Worm (Caenorhabditis elegans): ENCODE results near the gene asm-1.

The asm-1 gene

DNA sequence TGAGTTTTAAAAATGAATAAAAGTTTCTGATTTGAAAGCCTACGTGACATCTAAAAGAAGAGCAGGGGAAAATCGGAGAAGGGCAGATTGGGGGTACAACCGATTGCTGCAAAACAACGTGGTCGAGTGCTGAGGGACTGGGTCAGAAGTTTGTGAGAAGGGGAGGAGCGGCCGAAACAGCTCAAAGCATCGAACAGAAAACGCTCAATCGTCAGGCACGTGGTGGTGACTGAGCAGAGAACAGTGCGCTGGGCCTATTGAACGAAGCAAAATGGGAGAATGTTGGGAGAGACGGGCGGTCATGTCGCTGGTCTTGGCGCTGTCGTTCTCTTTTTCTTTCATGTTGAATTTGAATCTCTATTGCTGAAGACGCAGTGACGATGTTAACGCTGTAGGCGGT is 18.7 kb upstream of the asm-1 start:
- no peak for TF ChIP-seq tbx-11 (GFP tag; IDR thresholded peaks at IDR 0.05)
- no peak for TF ChIP-seq flt-1 (GFP tag; IDR thresholded peaks at IDR 0.05)
- TF ChIP-seq tra-4 (tag; optimal IDR thresholded peaks at IDR 0.05): no peak
- no peak for TF ChIP-seq hnd-1 (tag; optimal IDR thresholded peaks at IDR 0.05)
- no peak for TF ChIP-seq scrt-1 (GFP tag; IDR thresholded peaks at IDR 0.05)
- TF ChIP-seq ceh-36 (tag; optimal IDR thresholded peaks at IDR 0.05): no peak
- no peak for TF ChIP-seq pes-1 (GFP tag; IDR thresholded peaks at IDR 0.05)
- no peak for TF ChIP-seq hmg-4 (GFP tag; optimal IDR thresholded peaks at IDR 0.05)
- no peak for TF ChIP-seq aly-1 (tag; optimal IDR thresholded peaks at IDR 0.05)
- no peak for TF ChIP-seq ets-7 (tag; optimal IDR thresholded peaks at IDR 0.05)
- TF ChIP-seq ceh-13 (GFP tag; optimal IDR thresholded peaks at IDR 0.05): no peak
- no peak for TF ChIP-seq B0310.2 (tag; optimal IDR thresholded peaks at IDR 0.05)
- TF ChIP-seq tbx-37 (GFP tag; conservative IDR thresholded peaks at IDR 0.05): no peak
- TF ChIP-seq F13C5.2 (tag; optimal IDR thresholded peaks at IDR 0.05): no peak
- no peak for TF ChIP-seq ama-1 (optimal IDR thresholded peaks at IDR 0.05)
- TF ChIP-seq sea-1 (GFP tag; conservative IDR thresholded peaks at IDR 0.05): no peak
- no peak for TF ChIP-seq hmbx-1 (tag; optimal IDR thresholded peaks at IDR 0.05)

DNA sequence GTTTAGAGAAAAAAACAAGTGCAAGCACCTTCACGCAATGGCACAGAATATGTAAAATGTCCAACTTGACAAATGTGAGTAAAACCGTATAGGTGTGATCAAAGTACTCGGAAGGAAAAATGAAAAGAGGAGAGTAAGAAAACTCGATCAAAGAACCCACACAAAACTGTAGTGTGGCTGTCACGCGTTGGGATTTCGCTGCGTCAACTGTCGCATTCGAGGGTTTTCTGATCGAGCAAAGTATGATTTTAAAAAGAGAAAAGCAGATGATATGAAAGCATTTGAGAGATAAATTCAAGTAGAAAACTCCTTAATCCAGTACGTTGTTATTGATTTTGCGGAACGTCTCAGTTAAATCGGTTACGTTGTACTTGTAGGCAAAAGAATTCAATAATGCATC is 18.0 kb upstream of the asm-1 start:
- no peak for TF ChIP-seq scrt-1 (GFP tag; IDR thresholded peaks at IDR 0.05)
- TF ChIP-seq pes-1 (GFP tag; IDR thresholded peaks at IDR 0.05): no peak
- no peak for TF ChIP-seq F13C5.2 (tag; optimal IDR thresholded peaks at IDR 0.05)
- TF ChIP-seq ama-1 (optimal IDR thresholded peaks at IDR 0.05): no peak
- TF ChIP-seq flt-1 (GFP tag; IDR thresholded peaks at IDR 0.05): no peak
- TF ChIP-seq tra-4 (tag; optimal IDR thresholded peaks at IDR 0.05): no peak
- TF ChIP-seq tbx-37 (GFP tag; conservative IDR thresholded peaks at IDR 0.05): no peak

DNA sequence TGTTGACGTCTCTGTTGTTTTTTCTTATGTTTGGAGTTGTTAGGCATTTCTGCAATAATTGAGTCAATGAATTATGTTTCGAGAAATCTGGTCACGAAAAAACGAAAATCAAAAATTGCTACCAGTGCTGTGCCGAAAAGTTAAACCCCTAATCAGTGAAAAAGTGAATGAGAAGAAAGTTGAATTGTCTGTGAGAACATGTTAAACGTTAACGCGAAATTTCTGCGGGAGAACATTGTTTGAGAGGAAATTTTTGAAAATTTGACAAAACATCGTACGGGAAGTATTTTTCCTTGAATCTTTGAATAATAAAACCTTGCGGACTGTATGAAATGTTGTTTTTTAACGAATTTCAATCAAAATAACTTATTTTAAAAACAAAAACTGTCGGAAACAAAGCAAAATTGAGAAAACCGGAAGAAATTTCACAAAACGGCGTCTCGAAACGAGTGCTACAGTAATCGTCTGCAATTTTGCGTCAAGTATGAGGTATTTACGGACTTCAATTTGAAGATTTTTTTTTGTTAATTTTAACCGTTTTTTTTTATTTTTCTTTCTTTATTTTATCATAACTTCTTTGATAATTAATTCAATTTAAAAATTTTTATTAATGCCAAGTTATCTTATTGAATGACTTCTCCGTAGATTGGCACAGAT is 16.2 kb upstream of the asm-1 start, which contains the start of gene adal-1:
TSS of gene adal-1 (minus strand) at position 51 of the 657 bp plus-strand sequence.
- no peak for TF ChIP-seq ets-7 (tag; optimal IDR thresholded peaks at IDR 0.05)
- no peak for TF ChIP-seq hmg-4 (GFP tag; optimal IDR thresholded peaks at IDR 0.05)
- no peak for TF ChIP-seq scrt-1 (GFP tag; IDR thresholded peaks at IDR 0.05)
- TF ChIP-seq pes-1 (GFP tag; IDR thresholded peaks at IDR 0.05): no peak
- no peak for TF ChIP-seq ama-1 (optimal IDR thresholded peaks at IDR 0.05)
- no peak for TF ChIP-seq tbx-11 (GFP tag; IDR thresholded peaks at IDR 0.05)
- no peak for TF ChIP-seq tra-4 (tag; optimal IDR thresholded peaks at IDR 0.05)

DNA sequence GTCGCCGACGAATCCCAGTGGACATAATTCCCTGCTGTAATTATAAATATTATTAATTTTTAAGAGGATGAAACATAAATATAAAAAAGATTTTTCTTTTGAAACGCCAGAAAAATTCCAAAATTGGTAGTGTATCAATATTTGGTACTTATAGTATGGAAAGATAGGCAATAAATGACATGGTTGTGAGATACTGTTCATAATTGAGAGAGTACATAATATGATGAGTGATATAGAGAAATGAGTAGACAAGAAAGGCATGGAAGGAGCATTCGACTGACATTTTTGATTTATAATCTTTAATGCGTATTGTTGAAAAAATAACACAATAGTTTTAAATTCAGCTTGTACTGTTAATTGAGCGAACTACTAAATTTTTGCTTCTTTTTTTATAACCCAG is 12.4 kb upstream of the asm-1 start, which contains the start of gene C44B7.11:
TSS of gene C44B7.11 (minus strand) at position 34 of the 400 bp plus-strand sequence.
- TF ChIP-seq F13C5.2 (tag; optimal IDR thresholded peaks at IDR 0.05) (no peak), ceh-13 (GFP tag; optimal IDR thresholded peaks at IDR 0.05) (no peak), tbx-37 (GFP tag; conservative IDR thresholded peaks at IDR 0.05) (no peak), scrt-1 (GFP tag; IDR thresholded peaks at IDR 0.05) (no peak), sea-1 (GFP tag; conservative IDR thresholded peaks at IDR 0.05) (no peak), aly-1 (tag; optimal IDR thresholded peaks at IDR 0.05) (no peak), tra-4 (tag; optimal IDR thresholded peaks at IDR 0.05) (no peak), tbx-11 (GFP tag; IDR thresholded peaks at IDR 0.05) (no peak)

DNA sequence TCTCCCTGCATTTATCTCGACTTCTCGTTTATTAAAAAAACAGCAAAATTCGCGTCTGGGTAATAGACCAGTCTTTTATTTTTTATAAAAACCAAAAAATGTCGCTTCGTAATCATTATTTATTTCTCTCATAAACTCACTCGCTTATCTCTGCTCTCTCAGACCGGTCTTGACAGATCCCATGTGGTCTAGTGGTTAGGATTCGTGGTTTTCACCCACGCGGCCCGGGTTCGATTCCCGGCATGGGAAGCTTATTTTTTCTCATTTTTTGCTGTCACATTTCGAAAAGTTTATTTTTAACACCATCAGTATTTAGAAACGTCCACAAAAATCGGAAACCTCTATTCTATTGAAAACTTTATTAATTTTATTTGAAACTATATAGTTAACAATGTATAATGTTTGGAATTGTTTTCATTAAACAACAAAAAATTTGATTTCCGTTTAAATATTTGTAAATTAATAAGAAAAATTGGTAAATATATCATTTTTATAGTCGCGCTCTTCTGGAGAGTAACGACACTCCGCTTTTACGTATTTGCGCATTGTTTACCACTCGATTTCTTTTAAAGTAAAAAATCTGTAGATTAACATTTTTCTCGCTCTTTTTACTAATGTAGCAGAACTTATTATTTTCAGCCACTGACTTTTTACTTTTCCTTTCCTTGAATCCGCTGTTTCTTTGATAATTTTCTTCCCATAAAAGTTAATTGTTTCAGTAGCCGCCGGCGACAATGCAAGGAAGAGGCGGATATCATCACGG is 11.7 kb upstream of the asm-1 start, which contains the start of gene hrpl-1:
TSS of gene hrpl-1 (plus strand) at position 713 of the 763 bp plus-strand sequence.
- TF ChIP-seq flt-1 (GFP tag; IDR thresholded peaks at IDR 0.05): peak; percentile 74
- TF ChIP-seq ceh-36 (tag; optimal IDR thresholded peaks at IDR 0.05): peak; percentile 89
- TF ChIP-seq ama-1 (optimal IDR thresholded peaks at IDR 0.05): no peak
- no peak for TF ChIP-seq ets-7 (tag; optimal IDR thresholded peaks at IDR 0.05)
- no peak for TF ChIP-seq F13C5.2 (tag; optimal IDR thresholded peaks at IDR 0.05)
- no peak; the same call in 1 of the 2 replicates for TF ChIP-seq pes-1 (GFP tag; IDR thresholded peaks at IDR 0.05)
- peak; percentile 4 for TF ChIP-seq hmbx-1 (tag; optimal IDR thresholded peaks at IDR 0.05)
- peak; percentile 69 for TF ChIP-seq tbx-11 (GFP tag; IDR thresholded peaks at IDR 0.05)
- peak; percentile 3 for TF ChIP-seq hnd-1 (tag; optimal IDR thresholded peaks at IDR 0.05)
- peak; percentile 25 for TF ChIP-seq aly-1 (tag; optimal IDR thresholded peaks at IDR 0.05)
- 0 out of 2 replicates have a peak, but pooled peaks have one; percentile 72 for TF ChIP-seq sea-1 (GFP tag; conservative IDR thresholded peaks at IDR 0.05)
- no peak for TF ChIP-seq B0310.2 (tag; optimal IDR thresholded peaks at IDR 0.05)
- TF ChIP-seq hmg-4 (GFP tag; optimal IDR thresholded peaks at IDR 0.05): peak; percentile 63
- peak; percentile 27 for TF ChIP-seq ceh-13 (GFP tag; optimal IDR thresholded peaks at IDR 0.05)
- no peak for TF ChIP-seq tra-4 (tag; optimal IDR thresholded peaks at IDR 0.05)
- TF ChIP-seq scrt-1 (GFP tag; IDR thresholded peaks at IDR 0.05): peak; percentile 80
- TF ChIP-seq tbx-37 (GFP tag; conservative IDR thresholded peaks at IDR 0.05): no peak; the same call in 1 of the 2 replicates

DNA sequence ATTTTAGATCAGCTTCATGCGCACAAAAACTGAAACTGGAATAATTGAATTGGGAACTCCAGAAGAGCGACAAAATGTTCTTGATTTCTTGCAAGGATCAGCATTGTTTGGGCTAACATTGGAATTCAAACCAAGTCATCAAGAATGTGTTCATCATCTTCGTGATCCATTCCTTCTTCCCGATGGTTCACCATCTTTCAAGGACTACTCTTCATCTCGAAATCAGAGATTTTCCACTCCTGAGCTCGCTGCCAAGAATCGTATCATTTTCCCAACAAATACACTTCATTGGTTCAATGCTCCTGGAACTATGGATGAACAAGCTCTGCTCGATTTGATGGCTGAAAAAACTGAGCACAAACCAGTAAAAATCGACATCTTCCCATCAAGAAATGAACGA is 9.2 kb upstream of the asm-1 start:
- TF ChIP-seq ama-1 (optimal IDR thresholded peaks at IDR 0.05) (no peak), scrt-1 (GFP tag; IDR thresholded peaks at IDR 0.05) (no peak), hmg-4 (GFP tag; optimal IDR thresholded peaks at IDR 0.05) (no peak), aly-1 (tag; optimal IDR thresholded peaks at IDR 0.05) (no peak), hmbx-1 (tag; optimal IDR thresholded peaks at IDR 0.05) (no peak), hnd-1 (tag; optimal IDR thresholded peaks at IDR 0.05) (no peak), ceh-13 (GFP tag; optimal IDR thresholded peaks at IDR 0.05) (no peak), tra-4 (tag; optimal IDR thresholded peaks at IDR 0.05) (no peak), tbx-11 (GFP tag; IDR thresholded peaks at IDR 0.05) (no peak), sea-1 (GFP tag; conservative IDR thresholded peaks at IDR 0.05) (no peak), F13C5.2 (tag; optimal IDR thresholded peaks at IDR 0.05) (no peak), pes-1 (GFP tag; IDR thresholded peaks at IDR 0.05) (no peak), B0310.2 (tag; optimal IDR thresholded peaks at IDR 0.05) (no peak), ets-7 (tag; optimal IDR thresholded peaks at IDR 0.05) (no peak), tbx-37 (GFP tag; conservative IDR thresholded peaks at IDR 0.05) (no peak), ceh-36 (tag; optimal IDR thresholded peaks at IDR 0.05) (no peak), flt-1 (GFP tag; IDR thresholded peaks at IDR 0.05) (no peak)

DNA sequence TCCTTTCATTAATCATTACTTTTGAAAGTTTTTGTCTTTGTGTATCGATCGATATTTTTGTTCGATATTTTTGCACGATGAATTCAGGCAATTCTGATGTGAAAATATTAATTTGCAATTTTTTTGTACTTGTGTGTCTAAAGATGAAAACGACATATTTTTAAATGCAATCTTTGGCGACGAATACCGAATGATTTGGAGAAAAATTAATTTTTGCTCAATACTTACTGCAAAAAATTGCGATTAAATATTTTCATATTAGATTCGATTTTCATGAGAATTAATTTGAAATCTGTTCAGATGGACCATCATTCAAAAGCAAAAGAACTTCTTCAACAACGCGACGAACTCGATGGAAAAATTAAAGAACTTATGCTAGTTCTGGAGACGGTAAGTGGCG is 8.1 kb upstream of the asm-1 start, which contains the start of gene psmd-9:
TSS of gene psmd-9 (plus strand) at position 301 of the 400 bp plus-strand sequence.
- no peak for TF ChIP-seq flt-1 (GFP tag; IDR thresholded peaks at IDR 0.05)
